Worm (Caenorhabditis elegans) whole organism, mixed stage, embryonic: ENCODE results near the gene srh-44.

ENCODE experiments used
- elt-1 ChIP-seq: sonication (generic microtip); optimal IDR thresholded peaks from 2 replicates; lab custom pipeline; 2017; ENCODE audit warnings: missing genetic modification characterization, mild to moderate bottlenecking, missing compliant biosample characterization, antibody characterized with exemption, moderate library complexity, borderline replicate concordance; ENCODE audit not compliant: insufficient read depth
- nhr-28 ChIP-seq: fragments of 150-350 bp; optimal IDR thresholded peaks from 2 replicates; lab custom pipeline; 2014; ENCODE audit warnings: missing biosample characterization, missing genetic modification characterization

ce11 chrII:11544714-11545113 is 29.8 kb downstream of the srh-44 start, which contains the start of gene F54D5.9:
- no peak for TF ChIP-seq nhr-28
- no peak for TF ChIP-seq elt-1
